Worm (Caenorhabditis elegans) whole organism, early embryonic: ENCODE results near the gene ZC404.1.

Source experiments
- B0310.2 ChIP-seq: sonication (generic microtip); optimal IDR thresholded peaks from 2 replicates; lab custom pipeline; 2016; ENCODE audit warnings: mild to moderate bottlenecking, missing genetic modification characterization, missing compliant biosample characterization
- F13C5.2 ChIP-seq: sonication (generic microtip); optimal IDR thresholded peaks from 2 replicates; lab custom pipeline; 2017; ENCODE audit warnings: mild to moderate bottlenecking, missing genetic modification characterization, inconsistent platforms, missing compliant biosample characterization
- aly-1 ChIP-seq: sonication (generic microtip); optimal IDR thresholded peaks from 2 replicates; lab custom pipeline; 2016; ENCODE audit warnings: missing genetic modification characterization, missing compliant biosample characterization
- ama-1 ChIP-seq: fragments of 150-350 bp; optimal IDR thresholded peaks from 2 replicates; lab custom pipeline; 2014
- ceh-36 ChIP-seq: sonication (generic microtip); optimal IDR thresholded peaks from 2 replicates; lab custom pipeline; 2016; ENCODE audit warnings: missing genetic modification characterization, inconsistent platforms, missing compliant biosample characterization
- ets-7 ChIP-seq: sonication (generic microtip); optimal IDR thresholded peaks from 2 replicates; lab custom pipeline; 2016; ENCODE audit warnings: missing genotype, missing genetic modification characterization, missing compliant biosample characterization
- flt-1 ChIP-seq: fragments of 200-800 bp; sonication (Bioruptor generic); IDR thresholded peaks from 2 replicates; pipeline ENCODE4 v1.3.6; 2022; ENCODE audit warnings: missing genetic modification characterization, missing compliant biosample characterization
- hmg-4 ChIP-seq: fragments of 200-800 bp; sonication (Bioruptor generic); optimal IDR thresholded peaks from 2 replicates; lab custom pipeline; 2018; ENCODE audit warnings: mild to moderate bottlenecking, missing genetic modification characterization, missing compliant biosample characterization
- pes-1 ChIP-seq: fragments of 200-800 bp; sonication (Bioruptor generic); IDR thresholded peaks from 2 replicates; pipeline ENCODE4 v1.3.6; 2022; ENCODE audit warnings: missing genetic modification reagents, missing genetic modification characterization, missing compliant biosample characterization
- scrt-1 ChIP-seq: fragments of 200-800 bp; sonication (Bioruptor generic); IDR thresholded peaks from 2 replicates; pipeline ENCODE4 v1.3.6; 2022; ENCODE audit warnings: missing genetic modification characterization, missing compliant biosample characterization
- sea-1 ChIP-seq: fragments of 200-800 bp; sonication (Bioruptor generic); conservative IDR thresholded peaks from 2 replicates; pipeline ENCODE4 v1.3.6; 2022; ENCODE audit warnings: missing genetic modification characterization, missing compliant biosample characterization
- tbx-11 ChIP-seq: fragments of 200-800 bp; sonication (Bioruptor generic); IDR thresholded peaks from 2 replicates; pipeline ENCODE4 v1.3.6; 2022; ENCODE audit warnings: missing genetic modification characterization, missing compliant biosample characterization
- tbx-37 ChIP-seq: fragments of 200-800 bp; sonication (Bioruptor generic); conservative IDR thresholded peaks from 2 replicates; pipeline ENCODE4 v1.3.6; 2022; ENCODE audit warnings: missing genetic modification reagents, missing genetic modification characterization, missing compliant biosample characterization
- tra-4 ChIP-seq: sonication (generic microtip); optimal IDR thresholded peaks from 2 replicates; lab custom pipeline; 2017; ENCODE audit warnings: missing genetic modification characterization, missing compliant biosample characterization

DNA sequence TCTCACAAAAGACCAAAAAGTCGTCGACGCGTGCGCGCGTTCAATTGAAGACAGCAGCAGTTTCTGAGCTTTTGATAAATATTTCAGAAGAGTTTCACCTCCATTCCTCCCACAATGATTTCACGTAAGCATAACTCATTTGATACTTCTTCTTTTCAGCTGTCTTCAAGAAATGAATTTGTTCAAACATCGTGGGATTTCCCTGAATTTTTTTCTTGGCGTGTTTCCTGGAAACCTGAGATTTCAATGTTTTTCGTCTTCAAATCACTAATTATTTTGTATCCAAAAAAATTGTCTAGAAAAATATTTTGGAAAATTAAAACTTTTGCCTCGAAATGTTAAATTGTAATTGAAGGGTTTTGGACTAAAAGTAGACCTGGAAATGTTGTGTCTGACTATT is 15.5 kb upstream of the ZC404.1 start:
- TF ChIP-seq ets-7 (tag; lab: Kevin White, UChicago) = no peak
- no peak for TF ChIP-seq ama-1
- no peak for TF ChIP-seq tbx-37 (GFP tag; lab: Robert Waterston, UW)
- no peak for TF ChIP-seq tra-4 (tag; lab: Kevin White, UChicago)
- no peak for TF ChIP-seq ceh-36
- no peak for TF ChIP-seq F13C5.2 (tag; lab: Kevin White, UChicago)
- TF ChIP-seq sea-1 (GFP tag; lab: Robert Waterston, UW) = no peak
- no peak for TF ChIP-seq pes-1 (GFP tag; lab: Robert Waterston, UW)
- TF ChIP-seq flt-1 (GFP tag; lab: Robert Waterston, UW) = no peak
- TF ChIP-seq B0310.2 (tag; lab: Kevin White, UChicago) = no peak
- no peak for TF ChIP-seq hmg-4 (GFP tag; lab: Kevin White, UChicago)
- no peak for TF ChIP-seq scrt-1 (GFP tag; lab: Robert Waterston, UW)
- no peak for TF ChIP-seq aly-1 (tag; lab: Kevin White, UChicago)
- no peak for TF ChIP-seq tbx-11 (GFP tag; lab: Robert Waterston, UW)
